Fruit fly (Drosophila melanogaster) whole organism, embryonic: ENCODE measurements around the gene ClC-c.
A peak's percentile ranks its signal among the peaks of the same experiment; 100 is the strongest.

ENCODE experiments used
- Adf1 ChIP-seq: fragments of 200-800 bp; sonication (Bioruptor generic); IDR thresholded peaks from 2 replicates; pipeline ENCODE4 v1.3.6; 2022; ENCODE audit warnings: missing biosample characterization, missing genetic modification characterization
- B-H2 ChIP-seq: fragments of 200-800 bp; sonication (Bioruptor generic); optimal IDR thresholded peaks from 2 replicates; lab custom pipeline; 2018; ENCODE audit warnings: missing biosample characterization, mild to moderate bottlenecking, missing genetic modification characterization
- Bteb2 ChIP-seq: fragments of 200-800 bp; sonication (Bioruptor generic); optimal IDR thresholded peaks from 2 replicates; lab custom pipeline; 2016; ENCODE audit warnings: missing biosample characterization, missing genetic modification characterization
- CG10431 ChIP-seq: fragments of 200-800 bp; sonication (Bioruptor generic); optimal IDR thresholded peaks from 3 replicates; lab custom pipeline; 2018; ENCODE audit warnings: missing biosample characterization, mild to moderate bottlenecking, missing genetic modification characterization
- CG11456 ChIP-seq: fragments of 200-800 bp; sonication (Bioruptor generic); IDR thresholded peaks from 3 replicates; pipeline ENCODE4 v1.3.6; 2022; ENCODE audit warnings: missing biosample characterization, missing genetic modification characterization
- CG12071 ChIP-seq: fragments of 200-800 bp; sonication (Bioruptor generic); optimal IDR thresholded peaks from 3 replicates; lab custom pipeline; 2018; ENCODE audit warnings: missing biosample characterization, mild to moderate bottlenecking, missing genetic modification characterization
- CG12219 ChIP-seq: fragments of 200-800 bp; sonication (Bioruptor generic); optimal IDR thresholded peaks from 3 replicates; lab custom pipeline; 2018; ENCODE audit warnings: missing biosample characterization, mild to moderate bottlenecking, missing genetic modification characterization
- CG12299 ChIP-seq: fragments of 200-800 bp; sonication (Bioruptor generic); optimal IDR thresholded peaks from 2 replicates; lab custom pipeline; 2018; ENCODE audit warnings: missing biosample characterization, mild to moderate bottlenecking, missing genetic modification characterization
- CG12659 ChIP-seq: fragments of 200-800 bp; sonication (Bioruptor generic); optimal IDR thresholded peaks from 3 replicates; lab custom pipeline; 2017; ENCODE audit warnings: mild to moderate bottlenecking, missing biosample characterization, missing genetic modification reagents, missing genetic modification characterization
- CG13624 ChIP-seq: fragments of 200-800 bp; sonication (Bioruptor generic); optimal IDR thresholded peaks from 2 replicates; lab custom pipeline; 2016; ENCODE audit warnings: missing biosample characterization, missing genetic modification characterization
- CG14860 ChIP-seq: fragments of 200-800 bp; sonication (Bioruptor generic); IDR thresholded peaks from 3 replicates; pipeline ENCODE4 v1.3.6; 2022; ENCODE audit warnings: missing biosample characterization, missing genetic modification characterization; ENCODE audit not compliant: partially characterized antibody
- CG16813 ChIP-seq: fragments of 200-800 bp; sonication (Bioruptor generic); IDR thresholded peaks from 3 replicates; pipeline ENCODE4 v1.3.6; 2022; ENCODE audit warnings: missing biosample characterization, missing genetic modification characterization; ENCODE audit not compliant: partially characterized antibody
- CG17568 ChIP-seq: fragments of 200-800 bp; sonication (Bioruptor generic); optimal IDR thresholded peaks from 2 replicates; lab custom pipeline; 2018; ENCODE audit warnings: missing biosample characterization, mild to moderate bottlenecking, missing genetic modification characterization, moderate library complexity
- CG2199 ChIP-seq: fragments of 200-800 bp; sonication (Bioruptor generic); IDR thresholded peaks from 3 replicates; pipeline ENCODE4 v1.3.6; 2022; ENCODE audit warnings: missing biosample characterization, missing genetic modification characterization
- CG31365 ChIP-seq: fragments of 200-800 bp; sonication (Bioruptor generic); optimal IDR thresholded peaks from 2 replicates; lab custom pipeline; 2018; ENCODE audit warnings: missing biosample characterization, mild to moderate bottlenecking, missing genetic modification characterization
- CG3995 ChIP-seq: fragments of 200-800 bp; sonication (Bioruptor generic); optimal IDR thresholded peaks from 3 replicates; lab custom pipeline; 2016; ENCODE audit warnings: missing biosample characterization, missing genetic modification characterization
- CG4707 ChIP-seq: fragments of 200-800 bp; sonication (Bioruptor generic); optimal IDR thresholded peaks from 2 replicates; lab custom pipeline; 2018; ENCODE audit warnings: missing biosample characterization, mild to moderate bottlenecking, missing genetic modification characterization, moderate library complexity
- CG7963 ChIP-seq: fragments of 200-800 bp; sonication (Bioruptor generic); IDR thresholded peaks from 3 replicates; pipeline ENCODE4 v1.3.6; 2022; ENCODE audit warnings: missing biosample characterization, missing genetic modification characterization; ENCODE audit not compliant: partially characterized antibody
- Dfd ChIP-seq, 2 experiments: fragments of >200 bp; optimal IDR thresholded peaks; 2 replicates each; lab custom pipeline; 2017; ENCODE audit warnings: missing biosample characterization in 2 of 2, missing genetic modification characterization in 2 of 2
- Dref ChIP-seq: fragments of 200-800 bp; sonication (Bioruptor generic); IDR thresholded peaks from 2 replicates; pipeline ENCODE4 v1.3.6; 2022; ENCODE audit warnings: missing biosample characterization, missing genetic modification characterization
- Elba2 ChIP-seq: fragments of 200-800 bp; sonication (Bioruptor generic); optimal IDR thresholded peaks from 3 replicates; lab custom pipeline; 2016; ENCODE audit warnings: missing biosample characterization, missing genetic modification characterization
- Ets65A ChIP-seq: fragments of 200-800 bp; sonication (Bioruptor generic); peaks from one replicate; lab custom pipeline; 2016; ENCODE audit warnings: missing biosample characterization, missing genetic modification characterization
- HLHmδ ChIP-seq: fragments of 200-800 bp; sonication (Bioruptor generic); optimal IDR thresholded peaks from 2 replicates; lab custom pipeline; 2018; ENCODE audit warnings: missing biosample characterization, mild to moderate bottlenecking, missing genetic modification characterization, moderate library complexity
- Hr78 ChIP-seq, 2 experiments: fragments of 200-800 bp in 1 of 2; fragments of >200 bp in 1 of 2; sonication (Bioruptor generic) in 1 of 2; optimal IDR thresholded peaks; 2 replicates each; lab custom pipeline; 2017 to 2019; ENCODE audit warnings: missing biosample characterization in 2 of 2, missing genetic modification characterization in 2 of 2, mild to moderate bottlenecking in 1 of 2, moderate library complexity in 1 of 2
- Lhr ChIP-seq: fragments of 200-800 bp; sonication (Bioruptor generic); optimal IDR thresholded peaks from 3 replicates; lab custom pipeline; 2017; ENCODE audit warnings: mild to moderate bottlenecking, missing biosample characterization, missing genetic modification reagents, missing genetic modification characterization
- Med ChIP-seq: fragments of 200-800 bp; sonication (Bioruptor generic); peaks from one replicate; lab custom pipeline; 2016; ENCODE audit warnings: missing biosample characterization, missing genetic modification characterization, mild to moderate bottlenecking, inconsistent platforms, moderate library complexity
- Sox100B ChIP-seq: fragments of 200-800 bp; sonication (Bioruptor generic); optimal IDR thresholded peaks from 3 replicates; lab custom pipeline; 2018; ENCODE audit warnings: missing biosample characterization, mild to moderate bottlenecking, missing genetic modification characterization
- Sry-δ ChIP-seq: fragments of 200-800 bp; sonication (Bioruptor generic); optimal IDR thresholded peaks from 2 replicates; lab custom pipeline; 2016; ENCODE audit warnings: missing biosample characterization, missing genetic modification characterization
- TFAM ChIP-seq: fragments of 200-800 bp; sonication (Bioruptor generic); optimal IDR thresholded peaks from 2 replicates; lab custom pipeline; 2017; ENCODE audit warnings: missing biosample characterization, missing genetic modification characterization, inconsistent platforms
- caup ChIP-seq: fragments of 200-800 bp; sonication (Bioruptor generic); optimal IDR thresholded peaks from 3 replicates; lab custom pipeline; 2017; ENCODE audit warnings: missing biosample characterization, mild to moderate bottlenecking, missing genetic modification characterization, moderate library complexity; ENCODE audit not compliant: severe bottlenecking
- chinmo ChIP-seq: fragments of 200-800 bp; sonication (Bioruptor generic); IDR thresholded peaks from 4 replicates; pipeline ENCODE4 v1.3.6; 2022; ENCODE audit warnings: missing biosample characterization, missing genetic modification characterization; ENCODE audit not compliant: partially characterized antibody
- chm ChIP-seq: fragments of 200-800 bp; sonication (Bioruptor generic); IDR thresholded peaks from 2 replicates; pipeline ENCODE4 v1.3.6; 2022; ENCODE audit warnings: missing biosample characterization, missing genetic modification characterization
- crol ChIP-seq: fragments of 200-800 bp; sonication (Bioruptor generic); IDR thresholded peaks from 2 replicates; pipeline ENCODE4 v1.3.6; 2022; ENCODE audit warnings: missing biosample characterization, missing genetic modification characterization
- fd96Cb ChIP-seq: fragments of 200-800 bp; sonication (Bioruptor generic); optimal IDR thresholded peaks from 2 replicates; lab custom pipeline; 2018; ENCODE audit warnings: missing biosample characterization, mild to moderate bottlenecking, missing genetic modification characterization, moderate library complexity
- fu2 ChIP-seq: fragments of 200-800 bp; sonication (Bioruptor generic); optimal IDR thresholded peaks from 2 replicates; lab custom pipeline; 2016; ENCODE audit warnings: missing biosample characterization, missing genetic modification characterization
- gce ChIP-seq: fragments of 200-800 bp; sonication (Bioruptor generic); IDR thresholded peaks from 3 replicates; pipeline ENCODE4 v1.3.6; 2022; ENCODE audit warnings: missing biosample characterization, missing genetic modification characterization
- grn ChIP-seq: fragments of 200-800 bp; sonication (Bioruptor generic); optimal IDR thresholded peaks from 3 replicates; lab custom pipeline; 2017; ENCODE audit warnings: missing biosample characterization, missing genetic modification characterization
- her ChIP-seq: fragments of 200-800 bp; sonication (Bioruptor generic); optimal IDR thresholded peaks from 2 replicates; lab custom pipeline; 2016; ENCODE audit warnings: missing biosample characterization, missing genetic modification characterization
- insv ChIP-seq, 2 experiments: fragments of 200-800 bp; sonication (Bioruptor generic); optimal IDR thresholded peaks; 3 replicates each; lab custom pipeline; 2016 to 2018; ENCODE audit warnings: missing biosample characterization in 2 of 2, missing genetic modification characterization in 2 of 2
- klu ChIP-seq: fragments of 200-800 bp; sonication (Bioruptor generic); IDR thresholded peaks from 2 replicates; pipeline ENCODE4 v1.3.6; 2022; ENCODE audit warnings: missing biosample characterization, missing genetic modification characterization
- lab ChIP-seq: fragments of 200-800 bp; sonication (Bioruptor generic); optimal IDR thresholded peaks from 3 replicates; lab custom pipeline; 2017; ENCODE audit warnings: missing biosample characterization, missing genetic modification characterization, mild to moderate bottlenecking, moderate library complexity, missing genetic modification reagents
- mld ChIP-seq: fragments of 200-800 bp; sonication (Bioruptor generic); IDR thresholded peaks from 3 replicates; pipeline ENCODE4 v1.3.6; 2022; ENCODE audit warnings: missing biosample characterization, missing genetic modification characterization; ENCODE audit not compliant: partially characterized antibody
- pan ChIP-seq, 4 experiments: fragments of >200 bp in 3 of 4; fragments of 200-800 bp in 1 of 4; sonication (Bioruptor generic) in 1 of 4; optimal IDR thresholded peaks in 3 of 4; IDR thresholded peaks in 1 of 4; 2 replicates each; pipeline versions ENCODE4 v1.3.6 to Lab custom; 2017 to 2022; ENCODE audit warnings: missing biosample characterization in 2 of 4, missing genetic modification characterization in 2 of 4, mixed read lengths in 1 of 4
- seq ChIP-seq: fragments of 200-800 bp; sonication (Bioruptor generic); IDR thresholded peaks from 2 replicates; pipeline ENCODE4 v1.3.6; 2022; ENCODE audit warnings: missing biosample characterization, missing genetic modification characterization
- sima ChIP-seq: fragments of 200-800 bp; sonication (Bioruptor generic); optimal IDR thresholded peaks from 2 replicates; lab custom pipeline; 2016; ENCODE audit warnings: missing biosample characterization, missing genetic modification characterization
- slp2 ChIP-seq: fragments of 200-800 bp; sonication (Bioruptor generic); optimal IDR thresholded peaks from 2 replicates; lab custom pipeline; 2016; ENCODE audit warnings: missing biosample characterization, missing genetic modification characterization
- sna ChIP-seq: fragments of 200-800 bp; sonication (Bioruptor generic); IDR thresholded peaks from 2 replicates; pipeline ENCODE4 v1.3.6; 2022; ENCODE audit warnings: missing biosample characterization, missing genetic modification characterization; ENCODE audit not compliant: partially characterized antibody
- vnd ChIP-seq: fragments of 200-800 bp; sonication (Bioruptor generic); IDR thresholded peaks from 3 replicates; pipeline ENCODE4 v1.3.6; 2022; ENCODE audit warnings: missing biosample characterization, missing genetic modification characterization; ENCODE audit not compliant: partially characterized antibody

ClC-c gene

dm6 chr3L:16136819-16137553 is 46.7 kb downstream of the ClC-c start:
- TF ChIP-seq klu (GFP tag; lab: Robert Waterston, UW), result no peak
- no peak for TF ChIP-seq CG7963
- no peak for TF ChIP-seq Dfd (GFP tag; optimal IDR thresholded peaks at IDR 0.05; lab: Kevin White, UChicago)
- TF ChIP-seq fu2 (GFP tag; lab: Kevin White, UChicago), result no peak
- TF ChIP-seq her (GFP tag; lab: Kevin White, UChicago), result no peak
- TF ChIP-seq CG10431 (GFP tag; lab: Kevin White, UChicago), result no peak
- TF ChIP-seq pan (optimal IDR thresholded peaks at IDR 0.05; lab: Kevin White, UChicago), result no peak
- no peak for TF ChIP-seq pan (GFP tag; optimal IDR thresholded peaks at IDR 0.05 in 1 of 2, IDR thresholded peaks at IDR 0.05 in 1 of 2)
- peak; percentile 33 for TF ChIP-seq grn (GFP tag; lab: Kevin White, UChicago)
- no peak for TF ChIP-seq CG12659 (GFP tag; lab: Kevin White, UChicago)
- TF ChIP-seq mld (GFP tag; lab: Robert Waterston, UW), result no peak
- no peak for TF ChIP-seq seq
- TF ChIP-seq chinmo, result 0 out of 4 replicates have a peak, but pooled peaks have one; percentile 48
- no peak for TF ChIP-seq Bteb2 (GFP tag; lab: Kevin White, UChicago)
- TF ChIP-seq B-H2 (GFP tag; lab: Kevin White, UChicago), result no peak
- no peak for TF ChIP-seq CG16813 (GFP tag; lab: Robert Waterston, UW)
- no peak for TF ChIP-seq vnd (GFP tag; lab: Robert Waterston, UW)
- no peak for TF ChIP-seq slp2 (GFP tag; lab: Kevin White, UChicago)
- TF ChIP-seq HLHmδ (GFP tag; lab: Kevin White, UChicago), result no peak
- TF ChIP-seq CG2199 (GFP tag; lab: Robert Waterston, UW), result no peak
- peak in 1 of 2 experiments; percentile 6 for TF ChIP-seq Hr78 (GFP tag; optimal IDR thresholded peaks at IDR 0.05; lab: Kevin White, UChicago)
- TF ChIP-seq Lhr, result no peak
- no peak for TF ChIP-seq CG11456
- TF ChIP-seq CG12299, result no peak
- TF ChIP-seq TFAM, result no peak
- TF ChIP-seq Sry-δ (GFP tag; lab: Kevin White, UChicago), result no peak
- no peak for TF ChIP-seq sna
- TF ChIP-seq insv (GFP tag; optimal IDR thresholded peaks at IDR 0.05; lab: Kevin White, UChicago), result no peak
- TF ChIP-seq Elba2 (GFP tag; lab: Kevin White, UChicago), result no peak
- TF ChIP-seq CG4707, result no peak
- TF ChIP-seq gce (GFP tag; lab: Robert Waterston, UW), result no peak
- TF ChIP-seq chm (GFP tag; lab: Robert Waterston, UW), result no peak
- TF ChIP-seq Sox100B (GFP tag; lab: Kevin White, UChicago), result no peak
- no peak for TF ChIP-seq sima
- peak; percentile 23 for TF ChIP-seq lab
- TF ChIP-seq Dref (GFP tag; lab: Robert Waterston, UW), result no peak
- peak; percentile 9 for TF ChIP-seq CG3995
- TF ChIP-seq Ets65A (GFP tag; lab: Kevin White, UChicago), result peak; percentile 88
- TF ChIP-seq CG14860 (GFP tag; lab: Robert Waterston, UW), result no peak
- TF ChIP-seq Med (GFP tag; lab: Kevin White, UChicago), result peak; percentile 77
- TF ChIP-seq CG13624 (GFP tag; lab: Kevin White, UChicago), result no peak
- TF ChIP-seq caup (GFP tag; lab: Kevin White, UChicago), result peak; percentile 31
- TF ChIP-seq crol (GFP tag; lab: Robert Waterston, UW), result no peak
- no peak for TF ChIP-seq CG12219 (GFP tag; lab: Kevin White, UChicago)
- no peak for TF ChIP-seq CG12071 (GFP tag; lab: Kevin White, UChicago)
- no peak for TF ChIP-seq CG17568 (GFP tag; lab: Kevin White, UChicago)
- no peak for TF ChIP-seq CG31365 (tag; lab: Kevin White, UChicago)
- no peak for TF ChIP-seq fd96Cb (tag; lab: Kevin White, UChicago)
- no peak for TF ChIP-seq Adf1 (GFP tag; lab: Robert Waterston, UW)
